Fruit fly (Drosophila melanogaster): ENCODE results near the gene CG6686.
A peak's percentile ranks its signal among the peaks of the same experiment; 100 is the strongest.

CG6686 gene

DNA sequence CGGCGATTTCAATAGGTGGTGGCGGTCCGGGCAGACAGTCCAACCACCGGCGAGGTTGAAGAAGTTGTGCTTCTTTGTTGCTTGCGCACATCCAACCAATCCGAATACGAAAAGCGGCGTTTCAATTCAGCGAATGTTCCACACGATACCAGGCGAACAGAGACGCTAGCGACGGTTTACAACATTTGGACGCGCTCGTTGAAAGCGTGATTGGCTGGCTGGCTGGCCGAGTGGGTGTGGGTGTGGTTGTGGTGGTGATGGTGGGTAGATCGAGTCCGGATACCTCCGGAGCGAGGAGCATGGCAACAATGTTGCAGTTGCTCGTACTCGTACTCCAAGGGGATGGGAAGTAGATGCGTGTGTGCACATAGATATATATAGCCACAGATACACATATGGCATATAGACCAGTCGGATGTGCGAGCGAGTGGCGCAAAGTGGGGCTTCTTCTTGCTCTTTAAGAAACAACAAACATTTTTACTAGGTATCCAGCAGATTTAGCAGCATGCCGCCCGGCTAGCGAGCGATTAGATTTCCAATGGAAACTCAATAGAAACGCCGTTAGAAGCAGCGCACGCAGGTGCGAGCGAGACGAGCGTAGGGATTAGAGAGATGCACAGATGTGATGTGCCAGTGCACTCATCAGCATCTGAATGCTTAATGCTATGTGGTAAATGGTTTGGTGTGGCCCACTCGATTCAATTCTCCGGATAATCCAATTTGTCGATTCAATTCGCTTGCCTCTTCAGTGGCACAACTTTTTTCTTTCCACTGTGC, 22.4 kb upstream of the CG6686 start (continued):
- peak; percentile 57 for TF ChIP-seq Hr83 (GFP tag; optimal IDR thresholded peaks at IDR 0.05; ENCODE audit: poor library complexity, severe bottlenecking)

DNA sequence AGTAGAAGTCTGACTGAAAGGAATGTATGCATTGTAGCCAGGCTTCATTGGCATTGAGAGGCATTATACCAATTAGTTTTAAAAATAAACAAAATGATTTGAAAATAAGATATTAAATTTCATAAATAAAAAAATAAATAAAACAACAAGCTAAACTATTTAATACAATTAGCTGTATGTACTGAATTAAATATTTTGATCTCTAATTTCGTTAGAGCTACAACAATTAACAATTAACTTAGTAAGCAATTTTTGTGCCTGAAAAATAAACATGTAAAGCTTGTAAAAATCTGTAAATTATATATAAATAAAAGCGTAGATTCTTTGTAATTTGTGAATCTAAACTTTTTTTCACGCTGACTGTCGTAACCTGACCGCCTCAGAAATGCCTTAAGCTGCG, 20.0 kb upstream of the CG6686 start, which contains the start of gene Rh5:
Gene Rh5 (plus strand): TSS at position 301 of the 400 bp plus-strand sequence.
- TF ChIP-seq Sp1 (GFP tag; optimal IDR thresholded peaks at IDR 0.05) (no peak), GATAd (GFP tag; optimal IDR thresholded peaks at IDR 0.05) (no peak), sage (GFP tag; optimal IDR thresholded peaks at IDR 0.05) (no peak), h (GFP tag; optimal IDR thresholded peaks at IDR 0.05) (no peak), CG32264 (GFP tag; optimal IDR thresholded peaks at IDR 0.05) (no peak), Dif (GFP tag; optimal IDR thresholded peaks at IDR 0.05; ENCODE audit: partially characterized antibody) (no peak), Myc (optimal IDR thresholded peaks at IDR 0.05) (no peak), dl (GFP tag; optimal IDR thresholded peaks at IDR 0.05; ENCODE audit: insufficient read depth in 1 of 2, partially characterized antibody in 2 of 2) (no peak), br (GFP tag; optimal IDR thresholded peaks at IDR 0.05) (no peak), pan (optimal IDR thresholded peaks at IDR 0.05) (no peak), ey (GFP tag; optimal IDR thresholded peaks at IDR 0.05) (no peak)

- TF ChIP-seq ey (GFP tag; optimal IDR thresholded peaks at IDR 0.05) (peak; percentile 48), Hr78 (GFP tag; optimal IDR thresholded peaks at IDR 0.05) (no peak), Dif (GFP tag; optimal IDR thresholded peaks at IDR 0.05; ENCODE audit: partially characterized antibody) (no peak), CG32264 (GFP tag; optimal IDR thresholded peaks at IDR 0.05) (no peak), pan (optimal IDR thresholded peaks at IDR 0.05) (no peak), Jra (GFP tag; optimal IDR thresholded peaks at IDR 0.05) (peak; percentile 86), Rel (GFP tag; optimal IDR thresholded peaks at IDR 0.05) (no peak), Rel (tag; optimal IDR thresholded peaks at IDR 0.05) (peak; percentile 96), Hr83 (GFP tag; optimal IDR thresholded peaks at IDR 0.05; ENCODE audit: poor library complexity, severe bottlenecking) (peak; percentile 88), brk (GFP tag; optimal IDR thresholded peaks at IDR 0.05) (no peak), usp (GFP tag; optimal IDR thresholded peaks at IDR 0.05) (no peak), foxo (GFP tag; optimal IDR thresholded peaks at IDR 0.05) (no peak), dl (GFP tag; optimal IDR thresholded peaks at IDR 0.05; ENCODE audit: insufficient read depth in 1 of 2, partially characterized antibody in 2 of 2) (peak; percentile 78 to 87), rgr (GFP tag; optimal IDR thresholded peaks at IDR 0.05) (peak; percentile 45), Abd-B (GFP tag; optimal IDR thresholded peaks at IDR 0.05) (no peak), GATAd (GFP tag; optimal IDR thresholded peaks at IDR 0.05) (no peak), woc (GFP tag; optimal IDR thresholded peaks at IDR 0.05) (no peak), CG9705 (GFP tag; optimal IDR thresholded peaks at IDR 0.05) (peak; percentile 3), Hnf4 (GFP tag; optimal IDR thresholded peaks at IDR 0.05) (peak; percentile 45), jim (GFP tag; optimal IDR thresholded peaks at IDR 0.05) (no peak), Sp1 (GFP tag; optimal IDR thresholded peaks at IDR 0.05) (peak; percentile 76), tai (GFP tag; optimal IDR thresholded peaks at IDR 0.05) (no peak), h (GFP tag; optimal IDR thresholded peaks at IDR 0.05) (peak; percentile 86), Vsx2 (GFP tag; optimal IDR thresholded peaks at IDR 0.05; ENCODE audit: partially characterized antibody) (no peak), lola (GFP tag; optimal IDR thresholded peaks at IDR 0.05) (no peak), fru (GFP tag; optimal IDR thresholded peaks at IDR 0.05) (peak; percentile 56), br (GFP tag; optimal IDR thresholded peaks at IDR 0.05) (peak; percentile 76), Dfd (GFP tag; optimal IDR thresholded peaks at IDR 0.05) (no peak), HLH106 (tag; optimal IDR thresholded peaks at IDR 0.05) (peak; percentile 51), sv (GFP tag; optimal IDR thresholded peaks at IDR 0.05) (no peak), dmrt93B (GFP tag; optimal IDR thresholded peaks at IDR 0.05) (peak; percentile 12), OdsH (GFP tag; optimal IDR thresholded peaks at IDR 0.05) (no peak)
Measured at dm6 chr2L:12007331-12007791, 19.5 kb upstream of the CG6686 start.
